Fruit fly (Drosophila melanogaster) whole organism, prepupa: ENCODE results near the gene CG10338.

Experiments
- Blimp-1 ChIP-seq: fragments of 200-800 bp; sonication (Bioruptor generic); optimal IDR thresholded peaks from 3 replicates; lab custom pipeline; 2017; ENCODE audit warnings: missing biosample characterization, missing genetic modification characterization, mild to moderate bottlenecking, moderate library complexity, missing genetic modification reagents
- CG10631 ChIP-seq: fragments of 200-800 bp; sonication (Bioruptor generic); optimal IDR thresholded peaks from 2 replicates; lab custom pipeline; 2016; ENCODE audit warnings: missing biosample characterization, missing genetic modification characterization
- CG10669 ChIP-seq: fragments of 200-800 bp; sonication (Bioruptor generic); optimal IDR thresholded peaks from 3 replicates; lab custom pipeline; 2018; ENCODE audit warnings: missing biosample characterization, mild to moderate bottlenecking, missing genetic modification characterization, moderate library complexity
- CG11294 ChIP-seq: fragments of 200-800 bp; sonication (Bioruptor generic); IDR thresholded peaks from 2 replicates; pipeline ENCODE4 v1.3.6; 2022; ENCODE audit warnings: missing biosample characterization, missing genetic modification characterization
- CG11762 ChIP-seq: fragments of 200-800 bp; sonication (Bioruptor generic); optimal IDR thresholded peaks from 3 replicates; lab custom pipeline; 2016; ENCODE audit warnings: missing biosample characterization, missing genetic modification characterization; ENCODE audit not compliant: insufficient read depth
- CG11902 ChIP-seq: fragments of 200-800 bp; sonication (Bioruptor generic); optimal IDR thresholded peaks from 3 replicates; lab custom pipeline; 2016; ENCODE audit warnings: missing biosample characterization, missing genetic modification characterization
- CG1621 ChIP-seq: fragments of 200-800 bp; sonication (Bioruptor generic); optimal IDR thresholded peaks from 3 replicates; lab custom pipeline; 2018; ENCODE audit warnings: missing biosample characterization, mild to moderate bottlenecking, missing genetic modification characterization
- CG16779 ChIP-seq: fragments of 200-800 bp; sonication (Bioruptor generic); optimal IDR thresholded peaks from 3 replicates; lab custom pipeline; 2017; ENCODE audit warnings: missing biosample characterization, mild to moderate bottlenecking, missing genetic modification characterization
- CG3032 ChIP-seq: fragments of 200-800 bp; optimal IDR thresholded peaks from 2 replicates; lab custom pipeline; 2019; ENCODE audit warnings: missing biosample characterization, mild to moderate bottlenecking, missing genetic modification characterization, moderate library complexity
- CG31627 ChIP-seq: fragments of 200-800 bp; sonication (Bioruptor generic); optimal IDR thresholded peaks from 3 replicates; lab custom pipeline; 2016; ENCODE audit warnings: missing biosample characterization, missing genetic modification characterization
- CG32006 ChIP-seq: fragments of 200-800 bp; sonication (Bioruptor generic); optimal IDR thresholded peaks from 3 replicates; lab custom pipeline; 2017; ENCODE audit warnings: missing biosample characterization, mild to moderate bottlenecking, missing genetic modification characterization
- CG34406 ChIP-seq: fragments of 200-800 bp; sonication (Bioruptor generic); optimal IDR thresholded peaks from 3 replicates; lab custom pipeline; 2016; ENCODE audit warnings: missing biosample characterization, missing genetic modification characterization
- CG3919 ChIP-seq: fragments of 200-800 bp; sonication (Bioruptor generic); optimal IDR thresholded peaks from 3 replicates; lab custom pipeline; 2016; ENCODE audit warnings: missing biosample characterization, missing genetic modification characterization
- CG4318 ChIP-seq: fragments of 200-800 bp; sonication (Bioruptor generic); optimal IDR thresholded peaks from 3 replicates; lab custom pipeline; 2017; ENCODE audit warnings: missing biosample characterization, mild to moderate bottlenecking, missing genetic modification characterization
- CG6276 ChIP-seq: fragments of 200-800 bp; sonication (Bioruptor generic); optimal IDR thresholded peaks from 2 replicates; lab custom pipeline; 2017; ENCODE audit warnings: missing biosample characterization, mild to moderate bottlenecking, missing genetic modification characterization
- CG6792 ChIP-seq: fragments of 200-800 bp; sonication (Bioruptor generic); optimal IDR thresholded peaks from 3 replicates; lab custom pipeline; 2016; ENCODE audit warnings: missing biosample characterization, missing genetic modification characterization
- CG6808 ChIP-seq: fragments of 200-800 bp; sonication (Bioruptor generic); optimal IDR thresholded peaks from 3 replicates; lab custom pipeline; 2017; ENCODE audit warnings: missing biosample characterization, missing genetic modification characterization, mild to moderate bottlenecking, moderate library complexity, missing genetic modification reagents
- CG6854 ChIP-seq: fragments of 200-800 bp; sonication (Bioruptor generic); optimal IDR thresholded peaks from 2 replicates; lab custom pipeline; 2017; ENCODE audit warnings: missing biosample characterization, mild to moderate bottlenecking, missing genetic modification characterization
- CG7368 ChIP-seq: fragments of 200-800 bp; sonication (Bioruptor generic); optimal IDR thresholded peaks from 3 replicates; lab custom pipeline; 2016; ENCODE audit warnings: missing biosample characterization, missing genetic modification characterization
- CG8119 ChIP-seq: fragments of 200-800 bp; sonication (Bioruptor generic); IDR thresholded peaks from 3 replicates; pipeline ENCODE4 v1.3.6; 2022; ENCODE audit warnings: missing biosample characterization, missing genetic modification characterization
- CG8319 ChIP-seq: fragments of 200-800 bp; sonication (Bioruptor generic); optimal IDR thresholded peaks from 3 replicates; lab custom pipeline; 2016; ENCODE audit warnings: missing biosample characterization, missing genetic modification characterization
- CG8632 ChIP-seq: fragments of 200-800 bp; sonication (Bioruptor generic); optimal IDR thresholded peaks from 3 replicates; lab custom pipeline; 2016; ENCODE audit warnings: missing biosample characterization, missing genetic modification characterization
- CG9139 ChIP-seq: fragments of 200-800 bp; sonication (Bioruptor generic); optimal IDR thresholded peaks from 3 replicates; lab custom pipeline; 2017; ENCODE audit warnings: missing biosample characterization, mild to moderate bottlenecking, missing genetic modification characterization
- Eip78C ChIP-seq: fragments of 200-800 bp; sonication (Bioruptor generic); peaks from one replicate; lab custom pipeline; 2016; ENCODE audit warnings: missing biosample characterization, missing genetic modification characterization
- Ets21C ChIP-seq: fragments of 200-800 bp; sonication (Bioruptor generic); optimal IDR thresholded peaks from 3 replicates; lab custom pipeline; 2016; ENCODE audit warnings: missing biosample characterization, missing genetic modification characterization
- Gug ChIP-seq: fragments of 200-800 bp; sonication (Bioruptor generic); IDR thresholded peaks from 2 replicates; pipeline ENCODE4 v1.3.6; 2022; ENCODE audit warnings: missing biosample characterization, missing genetic modification characterization
- Hr39 ChIP-seq: fragments of 200-800 bp; sonication (Bioruptor generic); optimal IDR thresholded peaks from 2 replicates; lab custom pipeline; 2016; ENCODE audit warnings: missing biosample characterization, missing genetic modification characterization
- Hr4 ChIP-seq: fragments of 200-800 bp; sonication (Bioruptor generic); optimal IDR thresholded peaks from 3 replicates; lab custom pipeline; 2016; ENCODE audit warnings: missing biosample characterization, missing genetic modification characterization
- Lpt ChIP-seq: fragments of 200-800 bp; sonication (Bioruptor generic); optimal IDR thresholded peaks from 3 replicates; lab custom pipeline; 2016; ENCODE audit warnings: missing biosample characterization, missing genetic modification characterization
- OdsH ChIP-seq: fragments of 200-800 bp; sonication (Bioruptor generic); optimal IDR thresholded peaks from 3 replicates; lab custom pipeline; 2016; ENCODE audit warnings: missing biosample characterization, missing genetic modification characterization
- Smox ChIP-seq: fragments of 200-800 bp; sonication (Bioruptor generic); optimal IDR thresholded peaks from 3 replicates; lab custom pipeline; 2016; ENCODE audit warnings: missing biosample characterization, missing genetic modification characterization
- Sox102F ChIP-seq: fragments of 200-800 bp; sonication (Bioruptor generic); optimal IDR thresholded peaks from 2 replicates; lab custom pipeline; 2016; ENCODE audit warnings: missing biosample characterization, mild to moderate bottlenecking, missing genetic modification characterization
- Sox14 ChIP-seq: fragments of 200-800 bp; sonication (Bioruptor generic); optimal IDR thresholded peaks from 3 replicates; lab custom pipeline; 2016; ENCODE audit warnings: missing biosample characterization, missing genetic modification characterization
- Sox15 ChIP-seq: fragments of 200-800 bp; sonication (Bioruptor generic); optimal IDR thresholded peaks from 3 replicates; lab custom pipeline; 2016; ENCODE audit warnings: missing biosample characterization, missing genetic modification characterization
- achi ChIP-seq: fragments of 200-800 bp; sonication (Bioruptor generic); optimal IDR thresholded peaks from 3 replicates; lab custom pipeline; 2016; ENCODE audit warnings: missing biosample characterization, missing genetic modification characterization
- acj6 ChIP-seq: fragments of 200-800 bp; sonication (Bioruptor generic); optimal IDR thresholded peaks from 3 replicates; lab custom pipeline; 2016; ENCODE audit warnings: missing biosample characterization, missing genetic modification characterization
- cyc ChIP-seq: fragments of 200-800 bp; sonication (Bioruptor generic); optimal IDR thresholded peaks from 3 replicates; lab custom pipeline; 2016; ENCODE audit warnings: missing biosample characterization, missing genetic modification characterization
- dac ChIP-seq: fragments of 200-800 bp; sonication (Bioruptor generic); optimal IDR thresholded peaks from 2 replicates; lab custom pipeline; 2017; ENCODE audit warnings: missing biosample characterization, mild to moderate bottlenecking, missing genetic modification characterization
- dsx ChIP-seq: fragments of 200-800 bp; optimal IDR thresholded peaks from 3 replicates; lab custom pipeline; 2019; ENCODE audit warnings: missing biosample characterization, mild to moderate bottlenecking, missing genetic modification characterization, moderate library complexity; ENCODE audit not compliant: poor library complexity, severe bottlenecking
- eg ChIP-seq: fragments of 200-800 bp; sonication (Bioruptor generic); IDR thresholded peaks from 3 replicates; pipeline ENCODE4 v1.3.6; 2022; ENCODE audit warnings: missing biosample characterization, missing genetic modification characterization
- esn ChIP-seq: fragments of 200-800 bp; sonication (Bioruptor generic); optimal IDR thresholded peaks from 2 replicates; lab custom pipeline; 2016; ENCODE audit warnings: missing biosample characterization, mild to moderate bottlenecking, missing genetic modification characterization, moderate library complexity
- fd59A ChIP-seq: fragments of 200-800 bp; sonication (Bioruptor generic); optimal IDR thresholded peaks from 2 replicates; lab custom pipeline; 2017; ENCODE audit warnings: missing biosample characterization, mild to moderate bottlenecking, missing genetic modification characterization, missing genetic modification reagents
- lz ChIP-seq: fragments of 200-800 bp; sonication (Bioruptor generic); optimal IDR thresholded peaks from 3 replicates; lab custom pipeline; 2016; ENCODE audit warnings: missing biosample characterization, missing genetic modification characterization
- net ChIP-seq: fragments of 200-800 bp; sonication (Bioruptor generic); optimal IDR thresholded peaks from 3 replicates; lab custom pipeline; 2016; ENCODE audit warnings: missing biosample characterization, missing genetic modification characterization
- salr ChIP-seq, 2 experiments: fragments of 200-800 bp; sonication (Bioruptor generic); optimal IDR thresholded peaks; 3 replicates each; lab custom pipeline; 2016 to 2018; ENCODE audit warnings: missing biosample characterization in 2 of 2, missing genetic modification characterization in 2 of 2, mild to moderate bottlenecking in 1 of 2
- spab ChIP-seq: fragments of 200-800 bp; sonication (Bioruptor generic); optimal IDR thresholded peaks from 2 replicates; lab custom pipeline; 2017; ENCODE audit warnings: missing biosample characterization, mild to moderate bottlenecking, missing genetic modification characterization, missing genetic modification reagents
- svp ChIP-seq: fragments of 200-800 bp; sonication (Bioruptor generic); peaks from one replicate; lab custom pipeline; 2016; ENCODE audit warnings: missing biosample characterization, missing genetic modification characterization
- topi ChIP-seq: fragments of 200-800 bp; sonication (Bioruptor generic); optimal IDR thresholded peaks from 3 replicates; lab custom pipeline; 2016; ENCODE audit warnings: missing biosample characterization, missing genetic modification characterization
- vri ChIP-seq: fragments of 200-800 bp; sonication (Bioruptor generic); optimal IDR thresholded peaks from 3 replicates; lab custom pipeline; 2016; ENCODE audit warnings: missing biosample characterization, mild to moderate bottlenecking, missing genetic modification characterization

The CG10338 gene

dm6 chr2L:18707844-18708238 lies 12.4 kb downstream of the CG10338 start (continued):
- TF ChIP-seq CG10631 = peak; percentile 44

- TF ChIP-seq CG10631 = peak; percentile 89
- TF ChIP-seq svp (GFP tag; lab: Kevin White, UChicago) = peak; percentile 96
- TF ChIP-seq CG11902 (GFP tag; lab: Kevin White, UChicago) = peak; percentile 85
- TF ChIP-seq spab = peak; percentile 48
- peak; percentile 61 for TF ChIP-seq CG11762 (GFP tag; lab: Kevin White, UChicago)
- TF ChIP-seq achi (GFP tag; lab: Kevin White, UChicago) = peak; percentile 80
- peak; percentile 83 for TF ChIP-seq Lpt (GFP tag; lab: Kevin White, UChicago)
- TF ChIP-seq CG16779 (tag; lab: Kevin White, UChicago) = peak; percentile 14
- TF ChIP-seq CG6792 (GFP tag; lab: Kevin White, UChicago) = peak; percentile 62
- TF ChIP-seq esn (GFP tag; lab: Kevin White, UChicago) = peak; percentile 79
- peak; percentile 92 for TF ChIP-seq Sox14 (GFP tag; lab: Kevin White, UChicago)
- peak; percentile 69 for TF ChIP-seq CG8632 (GFP tag; lab: Kevin White, UChicago)
- TF ChIP-seq CG8319 (GFP tag; lab: Kevin White, UChicago) = peak; percentile 68
- peak; percentile 70 for TF ChIP-seq CG34406 (GFP tag; lab: Kevin White, UChicago)
- peak; percentile 78 for TF ChIP-seq CG8119 (GFP tag; lab: Robert Waterston, UW)
- peak; percentile 88 for TF ChIP-seq Sox15 (GFP tag; lab: Kevin White, UChicago)
- TF ChIP-seq eg (GFP tag; lab: Robert Waterston, UW) = peak; percentile 95
- TF ChIP-seq CG3919 (GFP tag; lab: Kevin White, UChicago) = peak; percentile 82
- TF ChIP-seq CG6808 (GFP tag; lab: Kevin White, UChicago) = peak; percentile 46
- TF ChIP-seq CG6276 (GFP tag; lab: Kevin White, UChicago) = no peak
- TF ChIP-seq fd59A (GFP tag; lab: Kevin White, UChicago) = peak; percentile 53
- peak; percentile 88 for TF ChIP-seq acj6 (GFP tag; lab: Kevin White, UChicago)
- TF ChIP-seq Hr39 (GFP tag; lab: Kevin White, UChicago) = peak; percentile 91
- peak; percentile 28 for TF ChIP-seq CG7368 (GFP tag; lab: Kevin White, UChicago)
- peak; percentile 71 for TF ChIP-seq net
- TF ChIP-seq topi = peak; percentile 79
- TF ChIP-seq dsx (GFP tag; lab: Kevin White, UChicago) = peak; percentile 71
- TF ChIP-seq Ets21C (GFP tag; lab: Kevin White, UChicago) = peak; percentile 88
- peak; percentile 85 for TF ChIP-seq lz (GFP tag; lab: Kevin White, UChicago)
- TF ChIP-seq dac (GFP tag; lab: Kevin White, UChicago) = peak; percentile 85
- peak; percentile 87 for TF ChIP-seq CG4318 (GFP tag; lab: Kevin White, UChicago)
- peak; percentile 68 for TF ChIP-seq CG1621
- TF ChIP-seq CG3032 (tag; lab: Kevin White, UChicago) = peak; percentile 90
- no peak for TF ChIP-seq vri (GFP tag; lab: Kevin White, UChicago)
- peak; percentile 77 for TF ChIP-seq CG10669 (GFP tag; lab: Kevin White, UChicago)
- TF ChIP-seq Gug (GFP tag; lab: Robert Waterston, UW) = peak; percentile 94
- TF ChIP-seq CG31627 = peak; percentile 90
- peak; percentile 90 for TF ChIP-seq OdsH
- peak; percentile 90 for TF ChIP-seq CG32006 (GFP tag; lab: Kevin White, UChicago)
- peak; percentile 91 for TF ChIP-seq Hr4 (GFP tag; lab: Kevin White, UChicago)
- TF ChIP-seq CG6854 = peak; percentile 24
- TF ChIP-seq Sox102F (GFP tag; lab: Kevin White, UChicago) = peak; percentile 63
- peak; percentile 87 for TF ChIP-seq cyc
- peak; percentile 21 for TF ChIP-seq Blimp-1
- peak; percentile 90 for TF ChIP-seq CG11294 (GFP tag; lab: Robert Waterston, UW)
- TF ChIP-seq Smox = peak; percentile 81
- peak; percentile 93 for TF ChIP-seq Eip78C (GFP tag; lab: Kevin White, UChicago)
- TF ChIP-seq CG9139 (GFP tag; lab: Kevin White, UChicago) = peak; percentile 49
- TF ChIP-seq salr (GFP tag; optimal IDR thresholded peaks at IDR 0.05; lab: Kevin White, UChicago) = peak; percentile 61 to 70
Observed at dm6 chr2L:18708239-18708891, 12.9 kb downstream of the CG10338 start, which contains the start of the genes Faf2 and Grip71. Gene Faf2 (minus strand): TSS chr2L:18708688. Gene Grip71 (plus strand): TSS chr2L:18708846.
